Fruit fly (Drosophila melanogaster): Measurements from ENCODE around the gene CG15545.

Gene CG15545

dm6 chr3R:30856596-30856995, 15.6 kb downstream of the CG15545 start:
- no peak for TF ChIP-seq Sox102F (GFP tag; optimal IDR thresholded peaks at IDR 0.05)
- no peak for TF ChIP-seq CG34406 (GFP tag; optimal IDR thresholded peaks at IDR 0.05)
- TF ChIP-seq Met (GFP tag; optimal IDR thresholded peaks at IDR 0.05): no peak
- no peak for TF ChIP-seq CG11902 (GFP tag; optimal IDR thresholded peaks at IDR 0.05)
- TF ChIP-seq CG7368 (GFP tag; optimal IDR thresholded peaks at IDR 0.05): no peak
- TF ChIP-seq Sox15 (GFP tag; optimal IDR thresholded peaks at IDR 0.05): no peak
- no peak for TF ChIP-seq fd85E (GFP tag; optimal IDR thresholded peaks at IDR 0.05)
- TF ChIP-seq Eip75B (GFP tag; optimal IDR thresholded peaks at IDR 0.05): no peak
- TF ChIP-seq CG11762 (GFP tag; optimal IDR thresholded peaks at IDR 0.05; ENCODE audit: insufficient read depth): no peak
- no peak for TF ChIP-seq CG6792 (GFP tag; optimal IDR thresholded peaks at IDR 0.05)
- no peak for TF ChIP-seq CG3919 (GFP tag; optimal IDR thresholded peaks at IDR 0.05)
- no peak for TF ChIP-seq acj6 (GFP tag; optimal IDR thresholded peaks at IDR 0.05)
- no peak for TF ChIP-seq CG6808 (GFP tag; optimal IDR thresholded peaks at IDR 0.05)
- TF ChIP-seq svp (GFP tag): no peak
- no peak for TF ChIP-seq cyc (GFP tag; optimal IDR thresholded peaks at IDR 0.05)
- TF ChIP-seq CG15336 (GFP tag; IDR thresholded peaks at IDR 0.05): no peak

dm6 chr3R:30855176-30855575, 17.0 kb downstream of the CG15545 start:
- no peak for TF ChIP-seq CG15336 (GFP tag; IDR thresholded peaks at IDR 0.05)
- no peak for TF ChIP-seq dsx (GFP tag; optimal IDR thresholded peaks at IDR 0.05; ENCODE audit: poor library complexity, severe bottlenecking)
- no peak for TF ChIP-seq CG6808 (GFP tag; optimal IDR thresholded peaks at IDR 0.05)
- no peak for TF ChIP-seq CG8319 (GFP tag; optimal IDR thresholded peaks at IDR 0.05)
- no peak for TF ChIP-seq CG3032 (tag; optimal IDR thresholded peaks at IDR 0.05)
- no peak for TF ChIP-seq acj6 (GFP tag; optimal IDR thresholded peaks at IDR 0.05)
- no peak for TF ChIP-seq ss (GFP tag; optimal IDR thresholded peaks at IDR 0.05)
- TF ChIP-seq Ets96B (tag; optimal IDR thresholded peaks at IDR 0.05): no peak
- no peak for TF ChIP-seq Hr4 (GFP tag; optimal IDR thresholded peaks at IDR 0.05)
- no peak for TF ChIP-seq CG10631 (GFP tag; optimal IDR thresholded peaks at IDR 0.05)
- TF ChIP-seq Blimp-1 (GFP tag; optimal IDR thresholded peaks at IDR 0.05): no peak
- no peak for TF ChIP-seq CG10669 (GFP tag; optimal IDR thresholded peaks at IDR 0.05)
- no peak for TF ChIP-seq eg (GFP tag; IDR thresholded peaks at IDR 0.05)
- no peak for TF ChIP-seq CG16779 (tag; optimal IDR thresholded peaks at IDR 0.05)
- no peak for TF ChIP-seq CG11762 (GFP tag; optimal IDR thresholded peaks at IDR 0.05; ENCODE audit: insufficient read depth)
- no peak for TF ChIP-seq svp (GFP tag)
- TF ChIP-seq fkh (GFP tag; optimal IDR thresholded peaks at IDR 0.05): no peak
- no peak for TF ChIP-seq topi (GFP tag; optimal IDR thresholded peaks at IDR 0.05)

- TF ChIP-seq Ets21C (GFP tag; optimal IDR thresholded peaks at IDR 0.05) (no peak), CG9139 (GFP tag; optimal IDR thresholded peaks at IDR 0.05) (no peak), CG11902 (GFP tag; optimal IDR thresholded peaks at IDR 0.05) (no peak), topi (GFP tag; optimal IDR thresholded peaks at IDR 0.05) (no peak), CG6792 (GFP tag; optimal IDR thresholded peaks at IDR 0.05) (no peak), fd59A (GFP tag; optimal IDR thresholded peaks at IDR 0.05) (no peak), OdsH (GFP tag; optimal IDR thresholded peaks at IDR 0.05) (no peak), lz (GFP tag; optimal IDR thresholded peaks at IDR 0.05) (no peak), cyc (GFP tag; optimal IDR thresholded peaks at IDR 0.05) (no peak), Eip75B (GFP tag; optimal IDR thresholded peaks at IDR 0.05) (no peak), CG31627 (GFP tag; optimal IDR thresholded peaks at IDR 0.05) (no peak), CG7368 (GFP tag; optimal IDR thresholded peaks at IDR 0.05) (no peak), Eip78C (GFP tag) (no peak), Sox102F (GFP tag; optimal IDR thresholded peaks at IDR 0.05) (no peak)
These were observed 20.2 kb downstream of the CG15545 start, which contains the start of gene tll for dm6 chr3R:30851843-30852365. Gene tll, plus strand, starts transcription at chr3R:30852315.

dm6 chr3R:30850460-30850859, 21.7 kb downstream of the CG15545 start:
- TF ChIP-seq eg (GFP tag; IDR thresholded peaks at IDR 0.05) (no peak), ss (GFP tag; optimal IDR thresholded peaks at IDR 0.05) (no peak), CG9139 (GFP tag; optimal IDR thresholded peaks at IDR 0.05) (no peak), CG10669 (GFP tag; optimal IDR thresholded peaks at IDR 0.05) (no peak), CG16779 (tag; optimal IDR thresholded peaks at IDR 0.05) (no peak), CG7368 (GFP tag; optimal IDR thresholded peaks at IDR 0.05) (no peak), spab (GFP tag; optimal IDR thresholded peaks at IDR 0.05) (no peak), CG6808 (GFP tag; optimal IDR thresholded peaks at IDR 0.05) (no peak)
